Fruit fly (Drosophila melanogaster) Kc167 (cell line): ENCODE measurements around the gene CG34051.

Experiments
- Myc ChIP-seq: fragments of >200 bp; optimal IDR thresholded peaks from 2 replicates; lab custom pipeline; 2017; ENCODE audit warnings: missing external identifiers
- h ChIP-seq: fragments of >200 bp; optimal IDR thresholded peaks from 3 replicates; lab custom pipeline; 2018; ENCODE audit warnings: missing external identifiers
- psq ChIP-seq: fragments of >200 bp; optimal IDR thresholded peaks from 2 replicates; lab custom pipeline; 2017; ENCODE audit warnings: missing external identifiers
- ttk ChIP-seq: sonication (Bioruptor generic); optimal IDR thresholded peaks from 2 replicates; lab custom pipeline; 2017; ENCODE audit warnings: missing external identifiers

DNA sequence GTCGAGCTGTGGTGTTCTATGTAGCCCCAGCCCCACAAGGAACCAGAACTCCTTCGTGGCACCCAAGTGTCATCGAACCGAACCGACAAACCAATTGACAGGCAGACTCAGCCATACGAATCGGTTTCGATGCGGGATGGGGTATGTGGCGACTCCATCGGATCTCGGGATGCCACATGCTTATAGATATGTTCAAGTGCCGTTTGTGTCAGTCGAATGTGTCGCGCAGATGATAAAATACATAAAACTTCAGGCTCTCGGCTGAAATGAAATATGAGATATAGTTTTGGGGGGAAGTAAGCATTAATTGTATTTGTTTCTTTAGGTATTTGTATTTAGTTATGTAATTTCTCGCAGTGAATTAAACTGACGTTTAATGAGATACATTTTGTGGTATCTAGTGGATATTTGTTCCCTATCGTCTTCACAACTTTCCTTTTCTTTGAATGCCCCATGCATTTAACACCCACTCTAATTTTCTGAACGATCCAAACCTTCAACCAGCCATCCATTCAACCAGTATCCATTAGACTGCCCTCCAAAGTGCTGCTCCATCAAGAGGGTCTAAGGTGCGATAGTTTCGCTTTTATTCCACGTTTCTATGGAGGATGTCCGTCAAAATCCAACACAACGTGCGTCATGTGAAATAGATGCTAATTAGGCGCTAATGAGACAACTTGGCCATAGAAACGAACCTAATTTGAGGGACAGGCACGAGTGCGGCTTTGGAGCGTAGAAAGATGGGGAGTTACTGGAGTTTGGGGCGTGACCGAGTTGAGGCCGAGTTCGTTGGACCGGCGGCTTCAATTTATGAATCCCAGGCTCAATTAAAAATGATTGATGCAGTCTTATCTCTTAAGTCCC, 16.3 kb downstream of the CG34051 start:
- no peak for TF ChIP-seq psq (lab: Kevin White, UChicago)
- TF ChIP-seq ttk (lab: Kevin White, UChicago): no peak
- TF ChIP-seq h (lab: Kevin White, UChicago): no peak
- TF ChIP-seq Myc (lab: Kevin White, UChicago): no peak
